Fruit fly (Drosophila melanogaster) whole organism, embryonic: ENCODE data around the gene CG10341.

Source experiments
- Abd-B ChIP-seq: fragments of 200-800 bp; sonication (Bioruptor generic); optimal IDR thresholded peaks from 2 replicates; lab custom pipeline; 2018; ENCODE audit warnings: missing biosample characterization, mild to moderate bottlenecking, missing genetic modification characterization, moderate library complexity
- Bgb ChIP-seq: fragments of 200-800 bp; sonication (Bioruptor generic); IDR thresholded peaks from 2 replicates; pipeline ENCODE4 v1.3.6; 2022; ENCODE audit warnings: missing biosample characterization, missing genetic modification characterization; ENCODE audit not compliant: partially characterized antibody
- BtbVII ChIP-seq: fragments of 200-800 bp; sonication (Bioruptor generic); optimal IDR thresholded peaks from 3 replicates; lab custom pipeline; 2017; ENCODE audit warnings: missing biosample characterization, mild to moderate bottlenecking, missing genetic modification characterization
- CG10462 ChIP-seq: fragments of 200-800 bp; sonication (Bioruptor generic); optimal IDR thresholded peaks from 2 replicates; lab custom pipeline; 2016; ENCODE audit warnings: missing biosample characterization, missing genetic modification characterization
- CG11247 ChIP-seq: fragments of 200-800 bp; sonication (Bioruptor generic); IDR thresholded peaks from 2 replicates; pipeline ENCODE4 v1.3.6; 2022; ENCODE audit warnings: missing biosample characterization, missing genetic modification characterization
- CG13287 ChIP-seq: fragments of 200-800 bp; sonication (Bioruptor generic); IDR thresholded peaks from 2 replicates; pipeline ENCODE4 v1.3.6; 2022; ENCODE audit warnings: missing biosample characterization, missing genetic modification characterization; ENCODE audit not compliant: partially characterized antibody
- CG14441 ChIP-seq: fragments of 200-800 bp; sonication (Bioruptor generic); IDR thresholded peaks from 2 replicates; pipeline ENCODE4 v1.3.6; 2022; ENCODE audit warnings: missing biosample characterization, missing genetic modification characterization
- CG14710 ChIP-seq: fragments of 200-800 bp; sonication (Bioruptor generic); optimal IDR thresholded peaks from 3 replicates; lab custom pipeline; 2019; ENCODE audit warnings: missing biosample characterization, mild to moderate bottlenecking, missing genetic modification characterization, moderate library complexity
- CG18599 ChIP-seq: fragments of 200-800 bp; sonication (Bioruptor generic); optimal IDR thresholded peaks from 3 replicates; lab custom pipeline; 2017; ENCODE audit warnings: missing biosample characterization, missing genetic modification characterization, mild to moderate bottlenecking, moderate library complexity, missing genetic modification reagents
- CG18619 ChIP-seq: fragments of 200-800 bp; sonication (Bioruptor generic); optimal IDR thresholded peaks from 3 replicates; lab custom pipeline; 2017; ENCODE audit warnings: missing biosample characterization, mild to moderate bottlenecking, missing genetic modification characterization
- CG2875 ChIP-seq: fragments of 200-800 bp; sonication (Bioruptor generic); optimal IDR thresholded peaks from 2 replicates; lab custom pipeline; 2017; ENCODE audit warnings: missing biosample characterization, mild to moderate bottlenecking, missing genetic modification characterization, missing genetic modification reagents
- CG34376 ChIP-seq: fragments of 200-800 bp; sonication (Bioruptor generic); optimal IDR thresholded peaks from 2 replicates; lab custom pipeline; 2018; ENCODE audit warnings: missing biosample characterization, mild to moderate bottlenecking, missing genetic modification characterization
- CG4404 ChIP-seq: fragments of 200-800 bp; sonication (Bioruptor generic); IDR thresholded peaks from 2 replicates; pipeline ENCODE4 v1.3.6; 2022; ENCODE audit warnings: missing biosample characterization, missing genetic modification characterization
- CG6854 ChIP-seq: fragments of 200-800 bp; sonication (Bioruptor generic); optimal IDR thresholded peaks from 3 replicates; lab custom pipeline; 2017; ENCODE audit warnings: missing biosample characterization, mild to moderate bottlenecking, missing genetic modification characterization
- CG7987 ChIP-seq: fragments of 200-800 bp; sonication (Bioruptor generic); optimal IDR thresholded peaks from 2 replicates; lab custom pipeline; 2018; ENCODE audit warnings: missing biosample characterization, mild to moderate bottlenecking, missing genetic modification characterization, moderate library complexity
- CG9215 ChIP-seq: fragments of 200-800 bp; sonication (Bioruptor generic); IDR thresholded peaks from 2 replicates; pipeline ENCODE4 v1.3.6; 2022; ENCODE audit warnings: missing biosample characterization, missing genetic modification characterization
- D19A ChIP-seq: fragments of 200-800 bp; optimal IDR thresholded peaks from 3 replicates; lab custom pipeline; 2019; ENCODE audit warnings: missing biosample characterization, mild to moderate bottlenecking, missing genetic modification characterization, moderate library complexity
- Dfd ChIP-seq, 2 experiments: fragments of >200 bp; optimal IDR thresholded peaks; 2 replicates each; lab custom pipeline; 2017; ENCODE audit warnings: missing biosample characterization in 2 of 2, missing genetic modification characterization in 2 of 2
- Elba2 ChIP-seq: fragments of 200-800 bp; sonication (Bioruptor generic); optimal IDR thresholded peaks from 3 replicates; lab custom pipeline; 2016; ENCODE audit warnings: missing biosample characterization, missing genetic modification characterization
- Ets97D ChIP-seq: fragments of 200-800 bp; sonication (Bioruptor generic); optimal IDR thresholded peaks from 3 replicates; lab custom pipeline; 2016; ENCODE audit warnings: missing biosample characterization, missing genetic modification characterization
- Gug ChIP-seq: fragments of 200-800 bp; sonication (Bioruptor generic); IDR thresholded peaks from 4 replicates; pipeline ENCODE4 v1.3.6; 2022; ENCODE audit warnings: missing biosample characterization, missing genetic modification characterization
- HLH54F ChIP-seq: fragments of 200-800 bp; sonication (Bioruptor generic); optimal IDR thresholded peaks from 3 replicates; lab custom pipeline; 2016; ENCODE audit warnings: missing biosample characterization, missing genetic modification characterization
- Lpt ChIP-seq: fragments of >200 bp; optimal IDR thresholded peaks from 2 replicates; lab custom pipeline; 2018; ENCODE audit warnings: missing biosample characterization, missing genetic modification characterization
- NFAT ChIP-seq: fragments of 200-800 bp; sonication (Bioruptor generic); IDR thresholded peaks from 2 replicates; pipeline ENCODE4 v1.3.6; 2022; ENCODE audit warnings: missing biosample characterization, missing genetic modification characterization
- Ptx1 ChIP-seq: fragments of 200-800 bp; sonication (Bioruptor generic); IDR thresholded peaks from 2 replicates; pipeline ENCODE4 v1.3.6; 2022; ENCODE audit warnings: missing biosample characterization, missing genetic modification characterization
- Spps ChIP-seq: fragments of 200-800 bp; sonication (Bioruptor generic); optimal IDR thresholded peaks from 2 replicates; lab custom pipeline; 2018; ENCODE audit warnings: missing biosample characterization, mild to moderate bottlenecking, missing genetic modification characterization
- ash1 ChIP-seq: fragments of 200-800 bp; sonication (Bioruptor generic); optimal IDR thresholded peaks from 2 replicates; lab custom pipeline; 2018; ENCODE audit warnings: missing biosample characterization, mild to moderate bottlenecking, missing genetic modification characterization
- ato ChIP-seq: fragments of 200-800 bp; sonication (Bioruptor generic); IDR thresholded peaks from 2 replicates; pipeline ENCODE4 v1.3.6; 2022; ENCODE audit warnings: missing biosample characterization, missing genetic modification characterization; ENCODE audit not compliant: partially characterized antibody
- cas ChIP-seq: fragments of 200-800 bp; sonication (Bioruptor generic); IDR thresholded peaks from 2 replicates; pipeline ENCODE4 v1.3.6; 2022; ENCODE audit warnings: missing biosample characterization, missing genetic modification characterization
- chm ChIP-seq: fragments of 200-800 bp; sonication (Bioruptor generic); IDR thresholded peaks from 2 replicates; pipeline ENCODE4 v1.3.6; 2022; ENCODE audit warnings: missing biosample characterization, missing genetic modification characterization
- ci ChIP-seq: fragments of 200-800 bp; sonication (Bioruptor generic); IDR thresholded peaks from 3 replicates; pipeline ENCODE4 v1.3.6; 2022; ENCODE audit warnings: missing biosample characterization, missing genetic modification characterization
- dmrt11E ChIP-seq: fragments of 200-800 bp; sonication (Bioruptor generic); optimal IDR thresholded peaks from 3 replicates; lab custom pipeline; 2018; ENCODE audit warnings: missing biosample characterization, mild to moderate bottlenecking, missing genetic modification characterization, moderate library complexity
- hkb ChIP-seq, 2 experiments: fragments of 200-800 bp in 1 of 2; fragments of >200 bp in 1 of 2; sonication (Bioruptor generic) in 1 of 2; IDR thresholded peaks in 1 of 2; optimal IDR thresholded peaks in 1 of 2; 2 replicates each; pipeline versions ENCODE4 v1.3.6 to Lab custom; 2017 to 2022; ENCODE audit warnings: missing biosample characterization in 1 of 2, missing genetic modification characterization in 1 of 2
- inv ChIP-seq: fragments of 200-800 bp; sonication (Bioruptor generic); IDR thresholded peaks from 2 replicates; pipeline ENCODE4 v1.3.6; 2022; ENCODE audit warnings: missing biosample characterization, missing genetic modification characterization; ENCODE audit not compliant: partially characterized antibody
- lab ChIP-seq: fragments of 200-800 bp; sonication (Bioruptor generic); optimal IDR thresholded peaks from 3 replicates; lab custom pipeline; 2017; ENCODE audit warnings: missing biosample characterization, missing genetic modification characterization, mild to moderate bottlenecking, moderate library complexity, missing genetic modification reagents
- odd ChIP-seq: fragments of 200-800 bp; sonication (Bioruptor generic); optimal IDR thresholded peaks from 2 replicates; lab custom pipeline; 2017; ENCODE audit warnings: missing biosample characterization, mild to moderate bottlenecking, missing genetic modification characterization
- pan ChIP-seq, 4 experiments: fragments of >200 bp in 3 of 4; fragments of 200-800 bp in 1 of 4; sonication (Bioruptor generic) in 1 of 4; optimal IDR thresholded peaks in 3 of 4; IDR thresholded peaks in 1 of 4; 2 replicates each; pipeline versions ENCODE4 v1.3.6 to Lab custom; 2017 to 2022; ENCODE audit warnings: missing biosample characterization in 2 of 4, missing genetic modification characterization in 2 of 4, mixed read lengths in 1 of 4
- prd ChIP-seq, 3 experiments: fragments of >200 bp in 2 of 3; fragments of 200-800 bp in 1 of 3; sonication (Bioruptor generic) in 1 of 3; optimal IDR thresholded peaks in 2 of 3; IDR thresholded peaks in 1 of 3; 2 replicates in 2 of 3; 3 replicates in 1 of 3; pipeline versions ENCODE4 v1.3.6 to Lab custom; 2017 to 2022; ENCODE audit warnings: missing biosample characterization in 1 of 3, missing genetic modification characterization in 1 of 3
- ranshi ChIP-seq: fragments of 200-800 bp; sonication (Bioruptor generic); IDR thresholded peaks from 2 replicates; pipeline ENCODE4 v1.3.6; 2022; ENCODE audit warnings: missing biosample characterization, missing genetic modification characterization
- rib ChIP-seq: fragments of 200-800 bp; sonication (Bioruptor generic); IDR thresholded peaks from 2 replicates; pipeline ENCODE4 v1.3.6; 2022; ENCODE audit warnings: missing biosample characterization, missing genetic modification characterization
- slbo ChIP-seq: fragments of 200-800 bp; sonication (Bioruptor generic); IDR thresholded peaks from 2 replicates; pipeline ENCODE4 v1.3.6; 2022; ENCODE audit warnings: missing biosample characterization, missing genetic modification characterization
- tio ChIP-seq: fragments of 200-800 bp; sonication (Bioruptor generic); optimal IDR thresholded peaks from 2 replicates; lab custom pipeline; 2017; ENCODE audit warnings: missing biosample characterization, missing genetic modification characterization, inconsistent platforms
- tll ChIP-seq, 2 experiments: fragments of 200-800 bp in 1 of 2; fragments of >200 bp in 1 of 2; sonication (Bioruptor generic) in 1 of 2; optimal IDR thresholded peaks; 2 replicates each; lab custom pipeline; 2017 to 2019; ENCODE audit warnings: missing biosample characterization in 2 of 2, missing genetic modification characterization in 2 of 2, mild to moderate bottlenecking in 1 of 2, moderate library complexity in 1 of 2
- tna ChIP-seq: fragments of 200-800 bp; sonication (Bioruptor generic); IDR thresholded peaks from 2 replicates; pipeline ENCODE4 v1.3.6; 2022; ENCODE audit warnings: missing biosample characterization, missing genetic modification characterization; ENCODE audit not compliant: partially characterized antibody
- vvl ChIP-seq: fragments of 200-800 bp; sonication (Bioruptor generic); IDR thresholded peaks from 2 replicates; pipeline ENCODE4 v1.3.6; 2022; ENCODE audit warnings: missing biosample characterization, missing genetic modification characterization

The CG10341 gene

DNA sequence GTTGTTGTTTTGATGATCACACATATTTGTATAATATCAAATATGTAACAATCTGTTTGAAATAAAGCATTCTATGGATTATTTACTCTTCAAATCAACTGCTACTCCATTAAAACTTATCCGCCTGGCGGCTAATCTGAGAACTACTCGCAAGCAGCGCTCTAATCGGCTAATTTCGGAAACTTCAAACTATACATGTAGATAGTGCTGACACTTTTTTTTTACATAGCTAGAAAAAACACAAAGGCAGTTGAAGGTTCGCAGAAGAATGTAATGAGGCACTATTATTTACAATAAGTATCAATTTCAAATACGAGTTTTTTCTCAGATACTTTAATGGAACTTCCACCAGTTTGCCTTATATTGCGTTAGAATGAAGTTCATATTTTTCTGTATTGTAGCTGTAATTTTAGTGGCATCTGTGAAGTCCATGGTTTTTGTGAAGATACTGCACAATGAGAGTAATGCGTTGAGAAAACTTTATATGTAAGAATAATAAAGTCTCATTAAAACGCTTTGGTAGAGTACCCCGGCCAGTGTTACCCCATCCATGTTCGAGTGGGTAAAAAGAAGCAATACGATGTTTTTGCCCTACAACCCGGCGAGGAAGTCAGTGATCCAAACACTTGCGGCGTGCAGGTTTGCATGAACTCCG, 32.4 kb upstream of the CG10341 start (continued):
- TF ChIP-seq lab (GFP tag; lab: Kevin White, UChicago), result peak; percentile 9
- TF ChIP-seq cas (GFP tag; lab: Robert Waterston, UW), result no peak
- peak; percentile 43 for TF ChIP-seq HLH54F (GFP tag; lab: Kevin White, UChicago)
- TF ChIP-seq Abd-B, result peak; percentile 19
- TF ChIP-seq Bgb (GFP tag; lab: Robert Waterston, UW), result peak; percentile 65
- no peak for TF ChIP-seq inv (GFP tag; lab: Robert Waterston, UW)
- no peak for TF ChIP-seq CG10462 (GFP tag; lab: Kevin White, UChicago)
- no peak for TF ChIP-seq CG6854
- TF ChIP-seq ci (GFP tag; lab: Robert Waterston, UW), result peak; percentile 78
- peak; percentile 82 for TF ChIP-seq CG11247 (GFP tag; lab: Robert Waterston, UW)

DNA sequence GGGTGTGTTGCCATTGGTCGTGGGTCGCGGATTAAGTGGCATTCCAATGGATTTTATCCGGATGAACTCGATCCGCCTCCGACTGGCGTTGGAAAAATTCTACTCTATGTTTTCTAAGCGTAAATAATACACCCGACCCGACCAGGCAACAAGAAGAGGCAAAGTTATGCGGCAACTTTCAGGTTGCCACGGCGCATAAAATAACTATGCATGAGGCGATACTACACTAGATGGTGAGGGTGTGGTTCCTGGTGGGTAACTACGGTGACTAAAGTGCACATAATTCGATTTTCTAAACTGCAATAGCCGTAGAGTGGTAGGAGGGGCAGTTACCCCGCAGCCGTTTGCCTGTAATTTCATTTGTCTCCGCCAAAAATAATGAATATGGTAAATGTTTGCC, 27.4 kb upstream of the CG10341 start, which contains the start of gene CG43338:
Gene CG43338 (minus strand): TSS at position 101 of the 400 bp plus-strand sequence.
- no peak for TF ChIP-seq odd (GFP tag; lab: Kevin White, UChicago)
- no peak for TF ChIP-seq dmrt11E (tag; lab: Kevin White, UChicago)
- TF ChIP-seq CG4404 (GFP tag; lab: Robert Waterston, UW), result no peak
- TF ChIP-seq ato (GFP tag; lab: Robert Waterston, UW), result no peak
- no peak for TF ChIP-seq Lpt (GFP tag; lab: Kevin White, UChicago)
- TF ChIP-seq tna (GFP tag; lab: Robert Waterston, UW), result no peak
- no peak for TF ChIP-seq ranshi (GFP tag; lab: Robert Waterston, UW)
- TF ChIP-seq slbo (GFP tag; lab: Robert Waterston, UW), result no peak
- no peak for TF ChIP-seq CG9215 (GFP tag; lab: Robert Waterston, UW)
- no peak for TF ChIP-seq BtbVII
- TF ChIP-seq CG18619, result no peak
- TF ChIP-seq rib (GFP tag; lab: Robert Waterston, UW), result no peak
- no peak for TF ChIP-seq Dfd (GFP tag; optimal IDR thresholded peaks at IDR 0.05; lab: Kevin White, UChicago)
- no peak for TF ChIP-seq Ets97D (GFP tag; lab: Kevin White, UChicago)
- TF ChIP-seq CG14441, result no peak
- no peak for TF ChIP-seq Ptx1
- TF ChIP-seq vvl, result no peak
- TF ChIP-seq hkb (optimal IDR thresholded peaks at IDR 0.05; lab: Kevin White, UChicago), result no peak
- TF ChIP-seq hkb (GFP tag; IDR thresholded peaks at IDR 0.05; lab: Robert Waterston, UW), result no peak
- TF ChIP-seq, all 482 proteins: peak for 0

DNA sequence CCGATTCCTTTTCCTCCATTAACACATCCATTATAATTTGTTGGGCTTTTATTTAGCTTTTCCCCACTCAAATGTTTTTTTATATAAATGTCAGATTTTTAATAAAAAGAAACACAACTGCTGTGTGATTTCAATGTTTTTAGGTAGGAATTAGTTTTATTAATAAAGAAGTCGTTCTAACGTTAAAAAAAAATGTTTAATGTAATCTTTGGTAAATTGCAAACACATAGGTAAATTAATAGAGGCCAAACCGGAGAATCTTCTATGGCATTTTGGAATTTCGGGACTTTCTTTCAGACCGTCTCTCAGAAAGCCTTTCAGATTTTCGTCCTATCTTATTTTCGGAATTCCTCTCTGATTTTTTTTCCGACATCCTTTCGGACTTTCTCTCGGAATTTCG, 25.3 kb upstream of the CG10341 start, which contains the start of gene CG43339:
Gene CG43339 (minus strand): TSS at position 101 of the 400 bp plus-strand sequence.
- no peak for TF ChIP-seq CG14710 (tag; lab: Kevin White, UChicago)
- no peak for TF ChIP-seq ash1 (GFP tag; lab: Kevin White, UChicago)
- TF ChIP-seq NFAT (GFP tag; lab: Robert Waterston, UW), result no peak
- no peak for TF ChIP-seq chm (GFP tag; lab: Robert Waterston, UW)
- TF ChIP-seq Gug (GFP tag; lab: Robert Waterston, UW), result no peak
- no peak for TF ChIP-seq Spps (tag; lab: Kevin White, UChicago)
- TF ChIP-seq CG18599 (GFP tag; lab: Kevin White, UChicago), result no peak
- no peak for TF ChIP-seq CG7987 (GFP tag; lab: Kevin White, UChicago)
- no peak for TF ChIP-seq CG13287 (GFP tag; lab: Robert Waterston, UW)
- TF ChIP-seq Elba2 (GFP tag; lab: Kevin White, UChicago), result no peak
- no peak for TF ChIP-seq prd (optimal IDR thresholded peaks at IDR 0.05; lab: Kevin White, UChicago)
- TF ChIP-seq prd (GFP tag; IDR thresholded peaks at IDR 0.05; lab: Robert Waterston, UW), result no peak
- TF ChIP-seq pan (optimal IDR thresholded peaks at IDR 0.05; lab: Kevin White, UChicago), result no peak
- no peak for TF ChIP-seq pan (GFP tag; optimal IDR thresholded peaks at IDR 0.05 in 1 of 2, IDR thresholded peaks at IDR 0.05 in 1 of 2)
- TF ChIP-seq tio, result no peak
- no peak for TF ChIP-seq tll (GFP tag; optimal IDR thresholded peaks at IDR 0.05; lab: Kevin White, UChicago)
- TF ChIP-seq CG34376 (GFP tag; lab: Kevin White, UChicago), result no peak
- TF ChIP-seq D19A, result no peak
- no peak for TF ChIP-seq CG2875 (GFP tag; lab: Kevin White, UChicago)
- TF ChIP-seq, all 482 proteins: peak for 0
